Worm (Caenorhabditis elegans): Measurements from ENCODE around the gene F43C11.7.

- TF ChIP-seq lin-39 (tag; optimal IDR thresholded peaks at IDR 0.05), result no peak
- TF ChIP-seq zag-1 (tag; optimal IDR thresholded peaks at IDR 0.05), result no peak
- TF ChIP-seq nhr-11 (tag; optimal IDR thresholded peaks at IDR 0.05), result no peak
- TF ChIP-seq nhr-28 (tag; optimal IDR thresholded peaks at IDR 0.05), result no peak
- no peak for TF ChIP-seq ceh-28 (tag; optimal IDR thresholded peaks at IDR 0.05)
- peak; percentile 50 for TF ChIP-seq jun-1 (tag; optimal IDR thresholded peaks at IDR 0.05)
- TF ChIP-seq ceh-16 (tag; optimal IDR thresholded peaks at IDR 0.05), result no peak
- peak; percentile 93 for TF ChIP-seq elt-2 (tag; optimal IDR thresholded peaks at IDR 0.05)
- no peak for TF ChIP-seq elt-1 (tag; optimal IDR thresholded peaks at IDR 0.05)
- no peak for TF ChIP-seq lin-15B (tag; optimal IDR thresholded peaks at IDR 0.05)
- no peak for TF ChIP-seq hmg-11 (tag; optimal IDR thresholded peaks at IDR 0.05)
- no peak for TF ChIP-seq nhr-25 (tag; optimal IDR thresholded peaks at IDR 0.05)
- no peak for TF ChIP-seq nfya-1 (tag; optimal IDR thresholded peaks at IDR 0.05; ENCODE audit: insufficient read depth)
Observed at ce11 chrII:2322857-2323518, 12.7 kb upstream of the F43C11.7 start, which contains the start of the genes ZK1240.6 and ZK1240.2.

Data from whole organism, L3 larva.